Worm (Caenorhabditis elegans) whole organism, late embryonic: ENCODE results near the gene Y43F8C.7.

Experiments used
- ama-1 ChIP-seq: fragments of 150-350 bp; optimal IDR thresholded peaks from 2 replicates; lab custom pipeline; 2014
- ceh-45 ChIP-seq: fragments of 200-800 bp; sonication (Bioruptor generic); IDR thresholded peaks from 2 replicates; pipeline ENCODE4 v1.3.6; 2022; ENCODE audit warnings: missing genetic modification reagents, missing genetic modification characterization, missing compliant biosample characterization
- dve-1 ChIP-seq: sonication (generic microtip); optimal IDR thresholded peaks from 2 replicates; lab custom pipeline; 2017; ENCODE audit warnings: antibody characterized with exemption, mild to moderate bottlenecking, missing genetic modification characterization, missing compliant biosample characterization
- eyg-1 ChIP-seq: sonication (generic microtip); optimal IDR thresholded peaks from 2 replicates; lab custom pipeline; 2016; ENCODE audit warnings: missing genotype, missing genetic modification characterization, missing compliant biosample characterization
- gmeb-2 ChIP-seq: sonication (generic microtip); optimal IDR thresholded peaks from 2 replicates; lab custom pipeline; 2016; ENCODE audit warnings: missing genetic modification characterization, inconsistent platforms, missing compliant biosample characterization
- hlh-30 ChIP-seq: sonication (generic microtip); optimal IDR thresholded peaks from 2 replicates; lab custom pipeline; 2017; ENCODE audit warnings: antibody characterized with exemption, missing genetic modification characterization, missing compliant biosample characterization; ENCODE audit not compliant: insufficient read depth
- hlh-8 ChIP-seq: sonication (generic microtip); optimal IDR thresholded peaks from 2 replicates; lab custom pipeline; 2016; ENCODE audit warnings: missing genotype, missing genetic modification characterization, missing compliant biosample characterization
- nhr-11 ChIP-seq: fragments of 150-350 bp; optimal IDR thresholded peaks from 2 replicates; lab custom pipeline; 2014; ENCODE audit warnings: missing biosample characterization, missing genetic modification characterization
- npax-4 ChIP-seq: sonication (generic microtip); optimal IDR thresholded peaks from 2 replicates; lab custom pipeline; 2016; ENCODE audit warnings: missing genetic modification characterization, missing compliant biosample characterization
- pax-1 ChIP-seq: fragments of 150-350 bp; optimal IDR thresholded peaks from 2 replicates; lab custom pipeline; 2014; ENCODE audit warnings: missing biosample characterization, missing genetic modification characterization
- pha-4 ChIP-seq: fragments of 150-350 bp; optimal IDR thresholded peaks from 2 replicates; lab custom pipeline; 2018; ENCODE audit warnings: missing biosample characterization, missing genetic modification reagents, missing genetic modification characterization
- rnt-1 ChIP-seq: sonication (generic microtip); optimal IDR thresholded peaks from 2 replicates; lab custom pipeline; 2016; ENCODE audit warnings: missing genetic modification characterization, missing compliant biosample characterization
- syd-9 ChIP-seq: sonication (generic microtip); optimal IDR thresholded peaks from 2 replicates; lab custom pipeline; 2016; ENCODE audit warnings: mild to moderate bottlenecking, missing genetic modification characterization, moderate library complexity, missing compliant biosample characterization
- tbx-2 ChIP-seq: sonication (generic microtip); optimal IDR thresholded peaks from 2 replicates; lab custom pipeline; 2016; ENCODE audit warnings: missing genetic modification characterization, missing compliant biosample characterization

DNA sequence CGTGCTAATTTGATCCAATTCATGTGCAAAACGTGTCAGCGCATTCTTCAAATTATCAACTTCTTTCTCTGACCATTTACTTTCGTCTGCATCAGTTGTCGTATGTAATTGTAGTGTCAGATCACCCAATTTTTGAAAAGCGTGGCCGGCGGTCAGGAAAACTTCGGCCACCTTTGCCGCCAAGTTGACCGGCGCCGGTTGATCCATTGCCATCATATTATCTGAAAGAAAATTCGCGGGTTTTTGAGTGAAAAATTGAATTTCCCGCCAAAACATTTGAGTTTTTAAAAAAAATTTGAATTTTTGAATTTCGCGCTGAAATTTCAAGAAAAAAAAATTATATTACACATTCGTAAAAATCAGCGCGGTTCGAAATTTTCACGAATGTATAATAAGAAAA lies 5.9 kb downstream of the Y43F8C.7 start:
- TF ChIP-seq dve-1 (tag; lab: Kevin White, UChicago) (no peak), eyg-1 (tag; lab: Kevin White, UChicago) (no peak), rnt-1 (tag; lab: Kevin White, UChicago) (no peak), syd-9 (no peak), tbx-2 (tag; lab: Kevin White, UChicago) (no peak), hlh-8 (tag; lab: Kevin White, UChicago) (no peak), ceh-45 (no peak), pax-1 (tag; lab: Kevin White, UChicago) (no peak), ama-1 (lab: Kevin White, UChicago) (no peak), pha-4 (tag; lab: Kevin White, UChicago) (no peak), gmeb-2 (tag; lab: Kevin White, UChicago) (no peak), hlh-30 (tag; lab: Kevin White, UChicago) (no peak), npax-4 (tag; lab: Kevin White, UChicago) (no peak), nhr-11 (tag; lab: Kevin White, UChicago) (no peak)
